Worm (Caenorhabditis elegans) whole organism, L3 larva: ENCODE data around the gene msp-59.
"Not testable (repeated sequence)": the region's sequence is repeated elsewhere in the genome, so short reads cannot be mapped to it uniquely, and the experiment has no call there.

Experiments
- R02D3.7 ChIP-seq: fragments of 150-350 bp; optimal IDR thresholded peaks from 2 replicates; lab custom pipeline; 2014; ENCODE audit warnings: missing biosample characterization, missing genetic modification characterization
- ZK546.5 ChIP-seq: sonication (generic microtip); optimal IDR thresholded peaks from 2 replicates; lab custom pipeline; 2017; ENCODE audit warnings: missing biosample characterization, missing genetic modification characterization
- egl-27 ChIP-seq: sonication (generic microtip); optimal IDR thresholded peaks from 4 replicates; lab custom pipeline; 2017; ENCODE audit warnings: missing biosample characterization, missing genetic modification reagents, missing genetic modification characterization
- egl-5 ChIP-seq: fragments of 150-350 bp; optimal IDR thresholded peaks from 2 replicates; lab custom pipeline; 2017; ENCODE audit warnings: missing biosample characterization, missing genetic modification reagents, missing genetic modification characterization, inconsistent platforms
- elt-1 ChIP-seq: fragments of 150-350 bp; optimal IDR thresholded peaks from 2 replicates; lab custom pipeline; 2014; ENCODE audit warnings: missing biosample characterization, missing genetic modification characterization
- elt-2 ChIP-seq: sonication (generic microtip); optimal IDR thresholded peaks from 2 replicates; lab custom pipeline; 2016; ENCODE audit warnings: missing genetic modification reagents, mild to moderate bottlenecking, missing genetic modification characterization, missing compliant biosample characterization
- elt-3 ChIP-seq, 3 experiments: fragments of 150-350 bp in 1 of 3; sonication (generic microtip) in 2 of 3; optimal IDR thresholded peaks; 2 replicates in 2 of 3; 4 replicates in 1 of 3; lab custom pipeline; 2014 to 2017; ENCODE audit warnings: missing biosample characterization in 3 of 3, missing genetic modification characterization in 3 of 3
- eor-1 ChIP-seq, 2 experiments: fragments of 150-350 bp; optimal IDR thresholded peaks; 2 replicates each; lab custom pipeline; 2014 to 2018; ENCODE audit warnings: missing biosample characterization in 2 of 2, missing genetic modification characterization in 2 of 2
- fkh-10 ChIP-seq: sonication (generic microtip); optimal IDR thresholded peaks from 2 replicates; lab custom pipeline; 2017; ENCODE audit warnings: missing biosample characterization, missing genetic modification reagents, missing genetic modification characterization
- lin-15B ChIP-seq: fragments of 150-350 bp; optimal IDR thresholded peaks from 2 replicates; lab custom pipeline; 2014; ENCODE audit warnings: missing biosample characterization, missing genetic modification characterization
- lin-39 ChIP-seq: fragments of 150-350 bp; optimal IDR thresholded peaks from 2 replicates; lab custom pipeline; 2018; ENCODE audit warnings: missing biosample characterization, missing genetic modification reagents, missing genetic modification characterization
- mml-1 ChIP-seq: fragments of 150-350 bp; sonication (generic microtip); optimal IDR thresholded peaks from 3 replicates; lab custom pipeline; 2014; ENCODE audit warnings: missing biosample characterization, missing genetic modification characterization
- nfya-1 ChIP-seq: sonication (generic microtip); optimal IDR thresholded peaks from 2 replicates; lab custom pipeline; 2017; ENCODE audit warnings: missing genetic modification characterization, mild to moderate bottlenecking, missing compliant biosample characterization, antibody characterized with exemption, moderate library complexity; ENCODE audit not compliant: insufficient read depth
- nhr-11 ChIP-seq: fragments of 150-350 bp; optimal IDR thresholded peaks from 2 replicates; lab custom pipeline; 2014; ENCODE audit warnings: missing biosample characterization, missing genetic modification characterization
- nhr-28 ChIP-seq: fragments of 150-350 bp; optimal IDR thresholded peaks from 2 replicates; lab custom pipeline; 2014; ENCODE audit warnings: missing biosample characterization, missing genetic modification characterization
- nhr-43 ChIP-seq: sonication (generic microtip); optimal IDR thresholded peaks from 2 replicates; lab custom pipeline; 2016; ENCODE audit warnings: mild to moderate bottlenecking, missing genetic modification characterization, missing compliant biosample characterization; ENCODE audit not compliant: poor library complexity, severe bottlenecking
- nhr-67 ChIP-seq: fragments of 150-350 bp; optimal IDR thresholded peaks from 2 replicates; lab custom pipeline; 2014; ENCODE audit warnings: missing biosample characterization, missing genetic modification characterization
- nhr-77 ChIP-seq: fragments of 150-350 bp; optimal IDR thresholded peaks from 2 replicates; lab custom pipeline; 2014; ENCODE audit warnings: missing biosample characterization, missing genetic modification characterization
- pha-4 ChIP-seq: fragments of 150-350 bp; optimal IDR thresholded peaks from 2 replicates; lab custom pipeline; 2014; ENCODE audit warnings: missing biosample characterization, missing genetic modification reagents, missing genetic modification characterization
- pqm-1 ChIP-seq: fragments of 150-350 bp; optimal IDR thresholded peaks from 2 replicates; lab custom pipeline; 2017; ENCODE audit warnings: missing biosample characterization, missing genetic modification characterization, inconsistent platforms
- sea-2 ChIP-seq: fragments of 150-350 bp; sonication (generic microtip); optimal IDR thresholded peaks from 4 replicates; lab custom pipeline; 2014; ENCODE audit warnings: missing biosample characterization, missing genetic modification reagents, missing genetic modification characterization
- skn-1 ChIP-seq: fragments of 150-350 bp; optimal IDR thresholded peaks from 2 replicates; lab custom pipeline; 2014; ENCODE audit warnings: missing biosample characterization, missing genetic modification characterization
- unc-62 ChIP-seq: fragments of 150-350 bp; sonication (generic microtip); optimal IDR thresholded peaks from 4 replicates; lab custom pipeline; 2014; ENCODE audit warnings: missing biosample characterization, missing genetic modification reagents, missing genetic modification characterization
- ztf-4 ChIP-seq: fragments of 150-350 bp; optimal IDR thresholded peaks from 2 replicates; lab custom pipeline; 2014; ENCODE audit warnings: missing biosample characterization, missing genetic modification characterization

Gene msp-59

DNA sequence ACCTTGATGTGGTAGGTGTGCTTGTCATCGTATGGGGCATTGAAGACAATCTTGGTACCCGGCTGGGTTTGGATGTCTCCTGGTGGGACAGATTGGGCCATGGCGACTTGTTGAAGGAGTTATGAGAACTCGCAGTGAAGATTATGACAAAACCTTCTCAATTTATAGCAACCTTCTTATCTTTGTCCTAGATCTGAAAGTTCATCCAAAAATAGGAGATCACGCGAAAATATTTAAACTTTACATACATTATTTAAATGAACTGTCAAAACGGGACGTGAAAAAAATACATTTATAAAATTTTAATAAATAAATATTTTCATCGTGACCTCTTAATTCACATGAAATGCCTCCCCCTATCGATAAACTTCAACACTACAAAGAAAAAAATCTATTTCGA lies at the start of gene msp-59, which contains the start of gene ZK354.2:
TSS of gene msp-59 (minus strand) at position 101 of the 400 bp plus-strand sequence.
TSS of gene ZK354.2 (plus strand) at position 395 of the 400 bp plus-strand sequence.
- not testable (repeated sequence) for TF ChIP-seq eor-1 (tag; optimal IDR thresholded peaks at IDR 0.05; lab: Kevin White, UChicago); lin-15B (tag; lab: Kevin White, UChicago); lin-39 (tag; lab: Kevin White, UChicago)

DNA sequence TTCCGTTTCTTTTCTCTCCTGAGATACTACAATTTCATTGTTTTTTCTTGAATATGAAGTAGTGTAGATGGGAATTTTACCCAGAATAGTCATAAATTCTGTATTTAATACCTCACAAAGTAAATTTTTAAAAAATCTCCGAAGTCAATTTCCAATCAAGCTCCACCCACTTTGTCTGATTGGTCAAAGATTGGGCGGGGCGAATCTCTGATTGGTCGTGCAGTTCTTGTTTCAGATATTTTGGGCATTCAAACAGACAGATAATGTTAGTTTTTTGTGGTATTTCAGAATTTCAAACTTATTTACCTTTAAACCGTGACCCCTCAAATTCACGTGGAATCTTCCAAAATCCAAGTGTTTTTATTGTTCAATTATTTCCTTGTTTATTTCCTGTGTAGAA lies 47.6 kb upstream of the msp-59 start, which contains the start of gene F41H10.5:
TSS of gene F41H10.5 (plus strand) at position 375 of the 400 bp plus-strand sequence.
- peak; percentile 89 for TF ChIP-seq nfya-1 (tag; lab: Kevin White, UChicago)
- no peak for TF ChIP-seq nhr-67 (tag; lab: Kevin White, UChicago)
- no peak for TF ChIP-seq nhr-43

DNA sequence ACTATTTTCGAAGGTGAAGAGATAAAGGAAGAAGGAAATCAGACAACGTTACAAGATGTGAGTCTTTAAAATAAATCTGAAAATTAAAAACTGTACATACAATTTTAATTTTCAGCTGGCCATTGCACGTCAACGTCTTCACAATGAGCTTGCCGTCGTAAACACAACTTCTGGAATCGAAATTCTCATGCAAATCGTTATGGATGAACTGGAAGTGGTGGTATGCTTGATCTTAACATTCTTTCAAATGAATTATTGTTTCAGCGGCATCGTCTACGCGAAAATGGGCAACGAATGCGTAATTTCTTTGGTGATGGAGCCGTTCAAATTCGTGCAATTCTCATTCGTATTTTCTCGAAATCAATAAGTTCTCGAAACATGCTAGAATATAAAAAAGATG lies 41.7 kb upstream of the msp-59 start:
- TF ChIP-seq eor-1 (tag; optimal IDR thresholded peaks at IDR 0.05; lab: Kevin White, UChicago) (no peak), nhr-28 (tag; lab: Kevin White, UChicago) (no peak), skn-1 (no peak), ztf-4 (no peak), egl-27 (no peak), fkh-10 (GFP tag; lab: Kevin White, UChicago) (no peak), R02D3.7 (tag; lab: Kevin White, UChicago) (no peak), elt-1 (tag; lab: Kevin White, UChicago) (no peak)

DNA sequence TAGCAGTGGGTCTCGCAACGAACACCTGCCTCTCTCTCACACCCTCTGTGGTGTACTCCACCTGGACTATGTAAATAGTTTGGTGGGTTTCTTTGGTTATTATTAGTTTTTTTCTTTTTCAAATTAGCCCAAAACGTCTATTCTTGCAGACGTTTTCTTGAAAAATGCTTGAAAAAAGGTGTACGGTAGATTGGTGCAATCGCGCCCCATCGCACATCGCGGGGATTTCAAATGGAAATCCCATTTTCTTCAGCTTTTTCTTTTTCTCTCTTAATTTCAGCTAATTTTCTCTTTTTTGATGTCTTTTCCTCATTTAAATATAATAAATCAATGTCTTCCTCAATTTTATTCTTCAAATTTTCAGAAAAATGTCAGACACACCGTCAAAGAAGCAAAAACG lies 41.2 kb upstream of the msp-59 start, which contains the start of gene Y4C6B.1:
TSS of gene Y4C6B.1 (plus strand) at position 365 of the 400 bp plus-strand sequence.
- no peak for TF ChIP-seq nhr-28 (tag; lab: Kevin White, UChicago)
- TF ChIP-seq nfya-1 (tag; lab: Kevin White, UChicago): peak; percentile 22
- no peak for TF ChIP-seq unc-62
- TF ChIP-seq ZK546.5 (tag; lab: Kevin White, UChicago): no peak
- TF ChIP-seq nhr-77 (tag; lab: Kevin White, UChicago): no peak
- TF ChIP-seq lin-15B (tag; lab: Kevin White, UChicago): peak; percentile 30
- no peak for TF ChIP-seq egl-5 (tag; lab: Kevin White, UChicago)

DNA sequence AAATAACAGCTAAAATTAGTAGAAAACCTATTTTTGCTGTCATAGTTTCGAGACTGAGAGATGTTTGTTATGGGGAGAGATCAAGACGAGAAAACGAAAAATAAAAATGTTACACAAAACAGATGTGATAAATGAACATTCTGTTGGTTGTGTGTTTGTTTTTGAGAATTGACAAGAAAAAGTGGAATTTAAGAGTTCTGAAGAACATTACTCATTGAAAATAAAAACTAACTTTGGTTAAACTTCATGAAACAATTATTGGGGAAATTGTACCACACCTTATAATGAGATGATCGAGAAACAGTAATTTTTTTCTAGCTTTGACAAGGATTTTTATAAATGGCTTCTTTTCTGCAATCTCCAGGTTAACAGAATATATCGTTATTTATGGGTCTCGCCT lies 40.5 kb upstream of the msp-59 start, which contains the start of gene Y4C6B.7:
TSS of gene Y4C6B.7 (minus strand) at position 101 of the 400 bp plus-strand sequence.
- TF ChIP-seq egl-5 (tag; lab: Kevin White, UChicago) (no peak), ZK546.5 (tag; lab: Kevin White, UChicago) (no peak)
- TF ChIP-seq, all 47 proteins: peak for 0

DNA sequence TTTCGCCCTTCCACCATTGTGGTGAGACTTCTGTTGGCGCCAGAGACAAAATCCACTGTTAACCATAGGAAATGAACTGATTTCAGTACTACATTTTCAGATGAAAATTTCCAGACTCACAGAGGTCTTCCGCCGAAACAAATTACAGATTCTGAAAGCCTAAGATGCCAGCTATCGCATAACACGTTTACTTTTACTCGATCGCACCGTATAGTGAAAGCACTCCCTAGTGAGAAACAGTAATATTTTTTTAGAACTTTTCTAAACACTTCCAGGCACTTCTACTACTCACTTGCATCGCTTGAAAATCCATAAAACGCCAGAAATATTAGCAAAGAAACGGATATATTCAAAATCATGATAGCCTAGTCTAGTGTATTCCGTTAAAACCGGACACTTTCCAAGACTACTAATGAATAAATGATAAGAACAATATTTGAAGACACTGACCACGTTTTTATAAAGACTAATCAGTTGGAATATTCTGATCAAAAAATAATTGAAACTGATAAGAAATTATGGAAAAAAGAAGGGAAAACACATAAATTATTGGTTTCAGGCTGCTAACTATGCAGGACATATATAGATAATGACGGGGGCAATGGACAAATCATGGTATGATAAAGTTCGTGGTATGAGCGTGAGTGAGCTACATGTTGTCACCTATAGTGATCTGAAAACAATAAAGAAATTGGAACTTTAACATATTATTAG lies 37.7 kb upstream of the msp-59 start, which contains the start of gene gba-4:
TSS of gene gba-4 (minus strand) at position 418 of the 714 bp plus-strand sequence.
- peak; percentile 81 for TF ChIP-seq elt-2
- peak; percentile 42 for TF ChIP-seq pqm-1 (tag; lab: Kevin White, UChicago)

DNA sequence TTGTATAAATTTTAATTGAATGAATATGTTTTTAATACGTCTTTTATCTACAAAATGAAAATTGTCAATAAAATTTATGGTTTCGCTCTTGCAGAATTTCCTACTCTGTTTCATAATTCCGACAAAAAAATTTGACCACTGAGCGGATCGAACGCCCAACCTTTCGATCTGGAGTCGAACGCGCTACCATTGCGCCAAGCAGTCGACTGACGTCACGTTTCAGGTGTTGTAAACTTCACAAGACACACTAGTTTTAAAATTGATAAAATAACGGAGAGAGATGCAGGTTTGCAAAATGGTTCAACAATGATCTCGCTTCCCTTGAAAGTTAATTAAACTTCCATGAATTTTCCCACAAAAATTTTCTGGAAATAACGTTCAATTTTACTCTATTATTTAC lies 31.3 kb upstream of the msp-59 start:
- peak; percentile 17 for TF ChIP-seq nhr-43
- TF ChIP-seq nhr-11 (tag; lab: Kevin White, UChicago): no peak
- TF ChIP-seq sea-2 (GFP tag; lab: Kevin White, UChicago): no peak
- peak; percentile 13 for TF ChIP-seq nfya-1 (tag; lab: Kevin White, UChicago)
- TF ChIP-seq pqm-1 (tag; lab: Kevin White, UChicago): peak; percentile 22
- no peak for TF ChIP-seq pha-4 (tag; lab: Kevin White, UChicago)
- no peak for TF ChIP-seq skn-1
- no peak for TF ChIP-seq mml-1 (tag; lab: Kevin White, UChicago)
- peak; percentile 30 for TF ChIP-seq elt-2
- TF ChIP-seq nhr-77 (tag; lab: Kevin White, UChicago): no peak
- TF ChIP-seq elt-3 (tag; optimal IDR thresholded peaks at IDR 0.05; lab: Kevin White, UChicago): no peak
- TF ChIP-seq unc-62: no peak
- no peak for TF ChIP-seq ztf-4
- TF ChIP-seq, all 47 proteins: peak for 4
